Fruit fly (Drosophila melanogaster) whole organism, wandering third instar larva: ENCODE data around the gene RhoGAP68F.

ENCODE experiments used
- Abd-B ChIP-seq: fragments of >200 bp; optimal IDR thresholded peaks from 2 replicates; lab custom pipeline; 2017; ENCODE audit warnings: missing biosample characterization, missing genetic modification characterization
- CG32264 ChIP-seq: fragments of 200-800 bp; sonication (Bioruptor generic); optimal IDR thresholded peaks from 2 replicates; lab custom pipeline; 2016; ENCODE audit warnings: missing biosample characterization, missing genetic modification characterization
- CG9705 ChIP-seq: fragments of 200-800 bp; sonication (Bioruptor generic); optimal IDR thresholded peaks from 2 replicates; lab custom pipeline; 2018; ENCODE audit warnings: missing biosample characterization, mild to moderate bottlenecking, missing genetic modification characterization
- Dif ChIP-seq: fragments of 200-275, 200-300 bp; sonication (Bioruptor generic); optimal IDR thresholded peaks from 2 replicates; lab custom pipeline; 2018; ENCODE audit warnings: missing biosample characterization, missing genetic modification characterization; ENCODE audit not compliant: partially characterized antibody
- N ChIP-seq: fragments of >200 bp; optimal IDR thresholded peaks from 2 replicates; lab custom pipeline; 2018; ENCODE audit warnings: missing biosample characterization, missing external identifiers, missing genetic modification characterization
- OdsH ChIP-seq: fragments of 200-800 bp; sonication (Bioruptor generic); optimal IDR thresholded peaks from 2 replicates; lab custom pipeline; 2016; ENCODE audit warnings: missing biosample characterization, mild to moderate bottlenecking, missing genetic modification characterization
- Sp1 ChIP-seq: fragments of 200-800 bp; sonication (Bioruptor generic); optimal IDR thresholded peaks from 3 replicates; lab custom pipeline; 2019; ENCODE audit warnings: missing biosample characterization, mild to moderate bottlenecking, missing genetic modification characterization, moderate library complexity
- fru ChIP-seq: fragments of 200-800 bp; sonication (Bioruptor generic); optimal IDR thresholded peaks from 3 replicates; lab custom pipeline; 2016; ENCODE audit warnings: missing biosample characterization, mild to moderate bottlenecking, missing genetic modification characterization
- h ChIP-seq: fragments of 200-800 bp; sonication (Bioruptor generic); optimal IDR thresholded peaks from 3 replicates; lab custom pipeline; 2016; ENCODE audit warnings: missing biosample characterization, mild to moderate bottlenecking, missing genetic modification characterization
- jim ChIP-seq: fragments of 175-275, 200-325 bp; sonication (Bioruptor generic); optimal IDR thresholded peaks from 2 replicates; lab custom pipeline; 2016; ENCODE audit warnings: missing biosample characterization, mild to moderate bottlenecking, missing genetic modification characterization
- lola ChIP-seq: fragments of >200 bp; optimal IDR thresholded peaks from 2 replicates; lab custom pipeline; 2017; ENCODE audit warnings: missing biosample characterization, missing genetic modification characterization
- pan ChIP-seq: fragments of >200 bp; optimal IDR thresholded peaks from 2 replicates; lab custom pipeline; 2017
- psq ChIP-seq: fragments of 200-800 bp; sonication (Bioruptor generic); optimal IDR thresholded peaks from 3 replicates; lab custom pipeline; 2017; ENCODE audit warnings: missing biosample characterization, mild to moderate bottlenecking, missing genetic modification characterization, moderate library complexity
- usp ChIP-seq: fragments of >200 bp; optimal IDR thresholded peaks from 2 replicates; lab custom pipeline; 2017; ENCODE audit warnings: missing biosample characterization, missing genetic modification characterization

- no peak for TF ChIP-seq psq (GFP tag; lab: Kevin White, UChicago)
- no peak for TF ChIP-seq pan (lab: Kevin White, UChicago)
- no peak for TF ChIP-seq CG32264 (GFP tag; lab: Kevin White, UChicago)
- TF ChIP-seq CG9705 (GFP tag; lab: Kevin White, UChicago): no peak
- TF ChIP-seq lola: no peak
- no peak for TF ChIP-seq OdsH (GFP tag; lab: Kevin White, UChicago)
- no peak for TF ChIP-seq Abd-B (GFP tag; lab: Kevin White, UChicago)
- TF ChIP-seq fru (GFP tag; lab: Kevin White, UChicago): no peak
- no peak for TF ChIP-seq usp
- no peak for TF ChIP-seq jim
- no peak for TF ChIP-seq Sp1 (GFP tag; lab: Kevin White, UChicago)
- no peak for TF ChIP-seq h (GFP tag; lab: Kevin White, UChicago)
- TF ChIP-seq N (GFP tag; lab: Kevin White, UChicago): no peak
- TF ChIP-seq Dif (GFP tag; lab: Kevin White, UChicago): no peak
These were observed 49.9 kb downstream of the RhoGAP68F start, which contains the start of gene Est-6 for dm6 chr3L:12188518-12188917.
